Worm (Caenorhabditis elegans) whole organism, L1 larva: ENCODE measurements around the gene rnf-113.
A peak's percentile ranks its signal among the peaks of the same experiment; 100 is the strongest.
"Not testable (repeated sequence)": the region's sequence is repeated elsewhere in the genome, so short reads cannot be mapped to it uniquely, and the experiment has no call there.

ENCODE experiments used
- C16A3.4 ChIP-seq: fragments of 150-350 bp; optimal IDR thresholded peaks from 2 replicates; lab custom pipeline; 2014; ENCODE audit warnings: missing biosample characterization, missing genetic modification characterization
- C34B4.2 ChIP-seq: sonication (generic microtip); optimal IDR thresholded peaks from 2 replicates; lab custom pipeline; 2017; ENCODE audit warnings: mild to moderate bottlenecking, missing genetic modification characterization, missing compliant biosample characterization
- Y116A8C.19 ChIP-seq: sonication (generic microtip); optimal IDR thresholded peaks from 2 replicates; lab custom pipeline; 2016; ENCODE audit warnings: missing compliant biosample characterization, missing genetic modification characterization, borderline replicate concordance
- aha-1 ChIP-seq: fragments of 150-350 bp; optimal IDR thresholded peaks from 2 replicates; lab custom pipeline; 2014; ENCODE audit warnings: missing biosample characterization, missing genetic modification characterization
- alr-1 ChIP-seq: fragments of 200-800 bp; sonication (Bioruptor generic); optimal IDR thresholded peaks from 2 replicates; lab custom pipeline; 2018; ENCODE audit warnings: borderline replicate concordance, mild to moderate bottlenecking, missing genetic modification characterization, missing compliant biosample characterization
- ama-1 ChIP-seq: fragments of 150-350 bp; optimal IDR thresholded peaks from 2 replicates; lab custom pipeline; 2014
- blmp-1 ChIP-seq: fragments of 150-350 bp; optimal IDR thresholded peaks from 2 replicates; lab custom pipeline; 2014; ENCODE audit warnings: missing biosample characterization, missing genetic modification characterization
- ceh-63 ChIP-seq: fragments of 200-800 bp; sonication (Bioruptor generic); optimal IDR thresholded peaks from 2 replicates; lab custom pipeline; 2018; ENCODE audit warnings: mild to moderate bottlenecking, missing genetic modification characterization, missing compliant biosample characterization
- ceh-8 ChIP-seq: fragments of 200-800 bp; sonication (Bioruptor generic); optimal IDR thresholded peaks from 2 replicates; lab custom pipeline; 2018; ENCODE audit warnings: mild to moderate bottlenecking, missing genetic modification characterization, moderate library complexity, missing compliant biosample characterization
- ceh-90 ChIP-seq: sonication (generic microtip); optimal IDR thresholded peaks from 2 replicates; lab custom pipeline; 2016; ENCODE audit warnings: missing genetic modification characterization, missing compliant biosample characterization
- dpl-1 ChIP-seq, 3 experiments: fragments of 150-350 bp in 2 of 3; sonication (generic microtip) in 1 of 3; optimal IDR thresholded peaks; 2 replicates each; lab custom pipeline; 2014 to 2017; ENCODE audit warnings: missing biosample characterization in 3 of 3, missing genetic modification characterization in 3 of 3, missing genetic modification reagents in 3 of 3
- dsc-1 ChIP-seq: sonication (generic microtip); optimal IDR thresholded peaks from 2 replicates; lab custom pipeline; 2016; ENCODE audit warnings: mild to moderate bottlenecking, missing genetic modification characterization, missing compliant biosample characterization
- efl-1 ChIP-seq, 4 experiments: fragments of 150-350 bp; optimal IDR thresholded peaks in 3 of 4; peaks in 1 of 4; 1 replicate in 1 of 4; 2 replicates in 3 of 4; lab custom pipeline; 2014; ENCODE audit warnings: missing biosample characterization in 2 of 4, missing genetic modification characterization in 2 of 4, missing genetic modification reagents in 2 of 4
- egl-13 ChIP-seq: sonication (generic microtip); optimal IDR thresholded peaks from 2 replicates; lab custom pipeline; 2016; ENCODE audit warnings: missing genotype, missing genetic modification reagents, missing genetic modification characterization, missing compliant biosample characterization
- egl-27 ChIP-seq, 2 experiments: fragments of 150-350 bp in 1 of 2; sonication (generic microtip); optimal IDR thresholded peaks; 3 replicates each; lab custom pipeline; 2017 to 2018; ENCODE audit warnings: missing biosample characterization in 2 of 2, missing genetic modification characterization in 2 of 2, missing genetic modification reagents in 2 of 2
- elt-2 ChIP-seq: sonication (generic microtip); optimal IDR thresholded peaks from 2 replicates; lab custom pipeline; 2016; ENCODE audit warnings: missing genetic modification characterization, mild to moderate bottlenecking, inconsistent platforms, missing compliant biosample characterization, missing genetic modification reagents
- fkh-10 ChIP-seq: sonication (generic microtip); optimal IDR thresholded peaks from 2 replicates; lab custom pipeline; 2017; ENCODE audit warnings: missing biosample characterization, missing genetic modification reagents, missing genetic modification characterization
- fos-1 ChIP-seq: fragments of 150-350 bp; optimal IDR thresholded peaks from 2 replicates; lab custom pipeline; 2014; ENCODE audit warnings: missing biosample characterization, missing genetic modification characterization
- hlh-17 ChIP-seq: fragments of 200-800 bp; sonication (Bioruptor generic); optimal IDR thresholded peaks from 2 replicates; lab custom pipeline; 2018; ENCODE audit warnings: missing genetic modification characterization, mild to moderate bottlenecking, missing compliant biosample characterization, moderate library complexity, borderline replicate concordance
- hlh-4 ChIP-seq: sonication (generic microtip); optimal IDR thresholded peaks from 2 replicates; lab custom pipeline; 2016; ENCODE audit warnings: mild to moderate bottlenecking, missing genetic modification characterization, missing compliant biosample characterization
- hpl-2 ChIP-seq: fragments of 150-350 bp; optimal IDR thresholded peaks from 2 replicates; lab custom pipeline; 2014; ENCODE audit warnings: missing biosample characterization, missing genetic modification reagents, missing genetic modification characterization
- irx-1 ChIP-seq: sonication (generic microtip); optimal IDR thresholded peaks from 2 replicates; lab custom pipeline; 2016; ENCODE audit warnings: missing genetic modification characterization, missing compliant biosample characterization
- isw-1 ChIP-seq: fragments of 200-800 bp; sonication (Bioruptor generic); IDR thresholded peaks from 2 replicates; pipeline ENCODE4 v1.3.6; 2022; ENCODE audit warnings: missing genetic modification characterization, missing compliant biosample characterization
- jun-1 ChIP-seq: fragments of 150-350 bp; optimal IDR thresholded peaks from 2 replicates; lab custom pipeline; 2014; ENCODE audit warnings: missing biosample characterization, missing genetic modification reagents, missing genetic modification characterization
- lin-15B ChIP-seq: fragments of 150-350 bp; sonication (generic microtip); optimal IDR thresholded peaks from 3 replicates; lab custom pipeline; 2014; ENCODE audit warnings: missing biosample characterization, missing genetic modification characterization
- lin-35 ChIP-seq, 2 experiments: fragments of 150-350 bp; optimal IDR thresholded peaks; 2 replicates each; lab custom pipeline; 2014; ENCODE audit warnings: missing biosample characterization in 2 of 2, missing genetic modification characterization in 2 of 2, missing genetic modification reagents in 2 of 2
- lir-3 ChIP-seq: sonication (generic microtip); optimal IDR thresholded peaks from 2 replicates; lab custom pipeline; 2016; ENCODE audit warnings: mild to moderate bottlenecking, missing genetic modification characterization, moderate library complexity, missing compliant biosample characterization; ENCODE audit not compliant: poor library complexity
- lsy-2 ChIP-seq, 2 experiments: fragments of 150-350 bp; optimal IDR thresholded peaks; 2 replicates each; lab custom pipeline; 2014; ENCODE audit warnings: missing biosample characterization in 2 of 2, missing genetic modification characterization in 2 of 2
- mep-1 ChIP-seq: fragments of 150-350 bp; optimal IDR thresholded peaks from 2 replicates; lab custom pipeline; 2014; ENCODE audit warnings: missing biosample characterization, missing genetic modification characterization
- nhr-11 ChIP-seq: fragments of 150-350 bp; optimal IDR thresholded peaks from 2 replicates; lab custom pipeline; 2014; ENCODE audit warnings: missing biosample characterization, missing genetic modification characterization
- nhr-12 ChIP-seq: sonication (generic microtip); optimal IDR thresholded peaks from 2 replicates; lab custom pipeline; 2017; ENCODE audit warnings: missing biosample characterization, missing genetic modification characterization
- nhr-28 ChIP-seq: fragments of 150-350 bp; optimal IDR thresholded peaks from 2 replicates; lab custom pipeline; 2014; ENCODE audit warnings: missing biosample characterization, missing genetic modification characterization
- nhr-71 ChIP-seq: sonication (generic microtip); optimal IDR thresholded peaks from 2 replicates; lab custom pipeline; 2016; ENCODE audit warnings: mild to moderate bottlenecking, missing genetic modification characterization, moderate library complexity, missing compliant biosample characterization
- nhr-84 ChIP-seq: sonication (generic microtip); optimal IDR thresholded peaks from 2 replicates; lab custom pipeline; 2017; ENCODE audit warnings: missing biosample characterization, missing genetic modification characterization
- nhr-85 ChIP-seq: sonication (generic microtip); peaks from one replicate; lab custom pipeline; 2016; ENCODE audit warnings: missing genetic modification characterization, inconsistent platforms, missing compliant biosample characterization
- nhr-90 ChIP-seq: sonication (generic microtip); optimal IDR thresholded peaks from 2 replicates; lab custom pipeline; 2016; ENCODE audit warnings: mild to moderate bottlenecking, missing genetic modification characterization, missing compliant biosample characterization; ENCODE audit not compliant: poor library complexity
- pag-3 ChIP-seq: sonication (generic microtip); optimal IDR thresholded peaks from 2 replicates; lab custom pipeline; 2017; ENCODE audit warnings: missing genetic modification characterization, mild to moderate bottlenecking, missing compliant biosample characterization, antibody characterized with exemption, borderline replicate concordance; ENCODE audit not compliant: insufficient read depth
- pax-3 ChIP-seq: fragments of 200-800 bp; sonication (Bioruptor generic); optimal IDR thresholded peaks from 2 replicates; lab custom pipeline; 2018; ENCODE audit warnings: mild to moderate bottlenecking, missing genetic modification characterization, moderate library complexity, missing compliant biosample characterization
- pqm-1 ChIP-seq: sonication (generic microtip); optimal IDR thresholded peaks from 3 replicates; lab custom pipeline; 2017; ENCODE audit warnings: missing biosample characterization, missing genetic modification characterization
- rnt-1 ChIP-seq: sonication (generic microtip); optimal IDR thresholded peaks from 2 replicates; lab custom pipeline; 2016; ENCODE audit warnings: mild to moderate bottlenecking, missing genetic modification characterization, moderate library complexity, missing compliant biosample characterization
- sup-37 ChIP-seq: fragments of 200-800 bp; sonication (Bioruptor generic); optimal IDR thresholded peaks from 2 replicates; lab custom pipeline; 2018; ENCODE audit warnings: mild to moderate bottlenecking, missing genetic modification characterization, missing compliant biosample characterization
- swsn-7 ChIP-seq: sonication (generic microtip); optimal IDR thresholded peaks from 2 replicates; lab custom pipeline; 2016; ENCODE audit warnings: missing genetic modification characterization, missing compliant biosample characterization

rnf-113 gene

DNA sequence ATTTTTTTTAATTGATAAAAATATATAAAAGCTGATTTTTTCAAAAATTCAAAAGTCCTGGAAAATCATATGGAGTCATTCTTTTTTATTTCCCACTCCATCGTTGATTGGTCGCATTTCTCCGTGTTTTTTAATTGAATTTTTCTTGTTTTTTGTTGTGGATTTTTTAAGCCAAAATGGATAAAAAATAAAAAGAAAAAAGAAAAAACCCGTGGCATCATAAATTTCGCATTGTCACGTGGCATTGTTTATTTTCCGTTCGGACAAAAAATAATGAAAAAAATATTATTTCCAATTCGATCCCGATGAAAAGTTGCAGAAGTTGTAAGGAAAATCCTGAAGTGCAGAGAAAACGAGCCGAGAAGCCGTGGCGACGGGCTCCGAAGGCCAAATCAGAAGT is 48.2 kb upstream of the rnf-113 start, which contains the start of gene klp-7:
klp-7 (plus strand) TSS at position 301 of the 400 bp plus-strand sequence.
- not testable (repeated sequence) for TF ChIP-seq mep-1 (tag; lab: Kevin White, UChicago); alr-1; hlh-17 (GFP tag; lab: Kevin White, UChicago)

ce11 chrIII:10805172-10805571 is 47.7 kb upstream of the rnf-113 start:
- TF ChIP-seq isw-1 (GFP tag; lab: Robert Waterston, UW) (no peak), aha-1 (tag; lab: Kevin White, UChicago) (no peak), dpl-1 (GFP tag; optimal IDR thresholded peaks at IDR 0.05; lab: Kevin White, UChicago) (no peak), ceh-8 (GFP tag; lab: Kevin White, UChicago) (no peak), ceh-90 (no peak), lin-35 (GFP tag; optimal IDR thresholded peaks at IDR 0.05; lab: Kevin White, UChicago) (no peak), C34B4.2 (tag; lab: Kevin White, UChicago) (no peak), jun-1 (tag; lab: Kevin White, UChicago) (no peak), efl-1 (optimal IDR thresholded peaks at IDR 0.05; lab: Kevin White, UChicago) (no peak), efl-1 (GFP tag; optimal IDR thresholded peaks at IDR 0.05 in 1 of 2; lab: Kevin White, UChicago) (no peak), hlh-4 (tag; lab: Kevin White, UChicago) (no peak), nhr-84 (tag; lab: Kevin White, UChicago) (no peak), nhr-90 (tag; lab: Kevin White, UChicago) (no peak), fos-1 (tag; lab: Kevin White, UChicago) (no peak), hpl-2 (GFP tag; lab: Kevin White, UChicago) (no peak), blmp-1 (no peak), dsc-1 (tag; lab: Kevin White, UChicago) (no peak)

ce11 chrIII:10802032-10802431 is 44.6 kb upstream of the rnf-113 start, which contains the start of gene K11D9.3:
Gene K11D9.3 (minus strand): TSS chrIII:10802212.
- no peak for TF ChIP-seq ama-1 (lab: Kevin White, UChicago)
- no peak for TF ChIP-seq lir-3 (tag; lab: Kevin White, UChicago)
- TF ChIP-seq nhr-71 (tag; lab: Kevin White, UChicago), result peak; percentile 37
- peak in 1 of 2 experiments; percentile 10 for TF ChIP-seq lsy-2 (tag; optimal IDR thresholded peaks at IDR 0.05; lab: Kevin White, UChicago)
- no peak for TF ChIP-seq nhr-12 (tag; lab: Kevin White, UChicago)
- TF ChIP-seq pag-3 (tag; lab: Kevin White, UChicago), result peak; percentile 59
- TF ChIP-seq rnt-1 (tag; lab: Kevin White, UChicago), result peak; percentile 39
- TF ChIP-seq, all 84 proteins: peak for 4

- TF ChIP-seq C16A3.4 (tag; lab: Kevin White, UChicago), result no peak
- no peak for TF ChIP-seq ceh-63 (GFP tag; lab: Kevin White, UChicago)
- no peak for TF ChIP-seq nhr-71 (tag; lab: Kevin White, UChicago)
- no peak for TF ChIP-seq elt-2
- TF ChIP-seq Y116A8C.19, result no peak
- TF ChIP-seq lin-15B (tag; lab: Kevin White, UChicago), result no peak
- no peak for TF ChIP-seq pqm-1 (tag; lab: Kevin White, UChicago)
- TF ChIP-seq egl-27 (tag; optimal IDR thresholded peaks at IDR 0.05; lab: Kevin White, UChicago), result no peak
- TF ChIP-seq hlh-4 (tag; lab: Kevin White, UChicago), result no peak
These were observed 36.6 kb upstream of the rnf-113 start, which contains the start of gene clec-163 for ce11 chrIII:10794049-10794448. Gene clec-163 (plus strand): TSS chrIII:10794349.

- no peak for TF ChIP-seq nhr-85 (tag; lab: Kevin White, UChicago)
- no peak for TF ChIP-seq fkh-10 (GFP tag; lab: Kevin White, UChicago)
- TF ChIP-seq ceh-90, result no peak
- no peak for TF ChIP-seq nhr-28 (tag; lab: Kevin White, UChicago)
- TF ChIP-seq pax-3 (tag; lab: Kevin White, UChicago), result no peak
- TF ChIP-seq nhr-11 (tag; lab: Kevin White, UChicago), result no peak
- TF ChIP-seq lsy-2 (tag; optimal IDR thresholded peaks at IDR 0.05; lab: Kevin White, UChicago), result no peak
- no peak for TF ChIP-seq egl-13 (tag; lab: Kevin White, UChicago)
- no peak for TF ChIP-seq nhr-71 (tag; lab: Kevin White, UChicago)
- TF ChIP-seq swsn-7 (tag; lab: Kevin White, UChicago), result no peak
- TF ChIP-seq lir-3 (tag; lab: Kevin White, UChicago), result no peak
- no peak for TF ChIP-seq sup-37 (GFP tag; lab: Kevin White, UChicago)
- no peak for TF ChIP-seq irx-1 (tag; lab: Kevin White, UChicago)
- TF ChIP-seq, all 84 proteins: peak for 0
These were observed 33.8 kb upstream of the rnf-113 start for ce11 chrIII:10791233-10791632.
